Fruit fly (Drosophila melanogaster): ENCODE measurements around the gene CG18628.

DNA sequence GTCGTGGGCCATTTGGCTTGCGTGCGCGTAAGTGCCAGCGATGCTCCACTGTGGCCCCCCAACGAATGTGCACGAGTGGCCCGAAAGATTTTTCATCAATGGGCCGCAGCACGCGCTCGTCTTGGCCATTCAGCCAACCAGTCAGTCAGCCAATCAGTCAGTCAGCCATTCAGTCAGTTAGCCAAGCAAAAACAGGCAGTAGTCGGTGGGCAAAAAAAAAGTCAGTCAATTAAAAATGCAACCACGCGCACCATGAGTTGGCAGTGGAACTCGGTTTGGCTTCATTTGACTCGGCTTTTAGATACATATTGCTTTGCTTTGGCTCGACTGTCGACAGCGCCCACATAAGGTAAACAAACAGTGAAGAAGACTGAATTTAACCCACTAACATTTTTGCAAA is 6.4 kb downstream of the CG18628 start:
- TF ChIP-seq h (optimal IDR thresholded peaks at IDR 0.05) (no peak), ttk (optimal IDR thresholded peaks at IDR 0.05) (no peak), Myc (optimal IDR thresholded peaks at IDR 0.05) (no peak), Sin3A (optimal IDR thresholded peaks at IDR 0.05) (no peak), psq (optimal IDR thresholded peaks at IDR 0.05) (no peak), insv (optimal IDR thresholded peaks at IDR 0.05) (no peak)

Measured in Kc167 (cell line).